Worm (Caenorhabditis elegans): Measurements from ENCODE around the gene F49H12.4.

The F49H12.4 gene

ce11 chrX:2048865-2049405, 30.7 kb upstream of the F49H12.4 start:
- TF ChIP-seq lsy-12 (tag; optimal IDR thresholded peaks at IDR 0.05) (no peak), snpc-4 (tag; optimal IDR thresholded peaks at IDR 0.05) (no peak), egl-27 (tag; optimal IDR thresholded peaks at IDR 0.05) (no peak), pha-4 (tag; optimal IDR thresholded peaks at IDR 0.05) (no peak), nfya-1 (tag; optimal IDR thresholded peaks at IDR 0.05; ENCODE audit: insufficient read depth) (no peak), unc-39 (tag; optimal IDR thresholded peaks at IDR 0.05) (no peak), ztf-11 (tag; optimal IDR thresholded peaks at IDR 0.05) (no peak), zag-1 (tag; optimal IDR thresholded peaks at IDR 0.05) (no peak), ztf-4 (tag; optimal IDR thresholded peaks at IDR 0.05) (no peak), lin-39 (tag; optimal IDR thresholded peaks at IDR 0.05) (no peak), fos-1 (tag; optimal IDR thresholded peaks at IDR 0.05) (no peak), skn-1 (tag; optimal IDR thresholded peaks at IDR 0.05) (no peak), ceh-82 (tag; optimal IDR thresholded peaks at IDR 0.05) (no peak), egl-5 (tag; optimal IDR thresholded peaks at IDR 0.05) (no peak)

DNA sequence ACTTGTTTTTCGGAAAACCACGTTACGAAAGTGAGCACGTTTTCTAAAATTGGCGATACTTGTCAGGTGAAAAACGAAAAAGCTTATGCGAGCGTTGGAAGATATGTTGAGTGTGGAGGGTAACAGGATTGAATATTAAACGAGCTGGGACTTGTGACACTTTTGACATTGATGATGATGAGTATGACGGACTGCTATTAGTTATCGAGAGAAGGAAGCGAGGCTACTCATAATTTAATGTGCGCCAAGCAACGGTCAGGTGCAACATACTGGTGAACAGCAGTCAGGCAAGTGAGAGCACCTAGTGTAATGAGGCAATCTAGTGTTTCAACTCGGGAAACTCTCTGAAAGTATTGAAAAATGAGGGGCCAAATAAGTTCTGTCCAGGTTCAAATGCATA, 29.4 kb upstream of the F49H12.4 start:
- TF ChIP-seq egl-27 (tag; optimal IDR thresholded peaks at IDR 0.05) (no peak), nhr-237 (tag; optimal IDR thresholded peaks at IDR 0.05) (no peak), ceh-16 (tag; optimal IDR thresholded peaks at IDR 0.05) (no peak), fkh-2 (tag; optimal IDR thresholded peaks at IDR 0.05) (no peak), ceh-28 (tag; optimal IDR thresholded peaks at IDR 0.05) (no peak), lsy-12 (tag; optimal IDR thresholded peaks at IDR 0.05) (no peak), fkh-10 (GFP tag; optimal IDR thresholded peaks at IDR 0.05) (no peak), nhr-43 (tag; optimal IDR thresholded peaks at IDR 0.05; ENCODE audit: poor library complexity, severe bottlenecking) (no peak), lin-15B (tag; optimal IDR thresholded peaks at IDR 0.05) (no peak), sea-2 (GFP tag; optimal IDR thresholded peaks at IDR 0.05) (no peak), nhr-67 (tag; optimal IDR thresholded peaks at IDR 0.05) (no peak), egl-5 (tag; optimal IDR thresholded peaks at IDR 0.05) (no peak), nfya-1 (tag; optimal IDR thresholded peaks at IDR 0.05; ENCODE audit: insufficient read depth) (no peak), R02D3.7 (tag; optimal IDR thresholded peaks at IDR 0.05) (no peak)

DNA sequence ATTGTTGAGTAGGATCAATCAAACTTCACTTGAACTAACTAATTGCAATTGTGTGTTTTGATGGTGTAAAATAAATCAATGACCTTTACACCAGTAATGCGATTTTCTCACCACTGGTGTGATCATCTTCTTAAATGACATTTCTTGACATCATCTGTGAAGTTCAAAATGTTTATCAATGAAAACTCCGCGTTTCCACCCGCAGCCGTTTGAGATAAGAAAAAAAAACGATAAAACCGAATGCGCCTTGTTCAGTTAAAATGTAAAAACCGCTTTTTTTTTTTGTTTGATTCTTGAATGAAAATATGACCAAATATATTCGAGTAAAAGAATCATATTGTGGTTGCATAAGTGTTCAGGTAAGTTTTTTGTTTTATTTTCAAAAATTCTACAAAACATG, 28.0 kb upstream of the F49H12.4 start, which contains the start of gene Y102A11A.1:
Y102A11A.1 (plus strand) TSS at position 223 of the 400 bp plus-strand sequence.
- TF ChIP-seq pqm-1 (tag; optimal IDR thresholded peaks at IDR 0.05): peak; percentile 46
- TF ChIP-seq elt-2 (tag; optimal IDR thresholded peaks at IDR 0.05): peak; percentile 67
- no peak for TF ChIP-seq zag-1 (tag; optimal IDR thresholded peaks at IDR 0.05)
- TF ChIP-seq jun-1 (tag; optimal IDR thresholded peaks at IDR 0.05): no peak

DNA sequence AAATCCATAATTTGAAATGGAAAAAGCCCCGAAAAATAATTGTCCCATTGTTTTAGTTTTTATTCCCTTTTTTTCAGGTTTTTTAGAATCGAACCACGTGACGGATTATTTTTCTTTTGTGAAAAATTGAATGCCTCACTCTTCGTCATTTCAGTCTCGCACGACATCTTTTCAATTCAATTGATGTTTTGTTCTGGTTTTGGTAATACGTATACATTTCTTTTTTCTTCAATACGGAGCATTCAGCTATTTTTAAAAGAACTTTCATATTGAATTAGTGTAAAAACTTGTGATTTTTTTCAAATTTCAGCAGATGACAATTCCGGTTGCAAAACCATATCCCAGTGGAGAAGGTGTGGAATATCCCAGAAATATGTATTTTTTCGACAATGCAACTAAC, 14.9 kb upstream of the F49H12.4 start, which contains the start of gene F49H12.7:
F49H12.7 (plus strand) TSS at position 301 of the 400 bp plus-strand sequence.
- TF ChIP-seq ceh-82 (tag; optimal IDR thresholded peaks at IDR 0.05) (no peak), elt-2 (tag; optimal IDR thresholded peaks at IDR 0.05) (no peak), sea-2 (GFP tag; optimal IDR thresholded peaks at IDR 0.05) (no peak), fos-1 (tag; optimal IDR thresholded peaks at IDR 0.05) (no peak), skn-1 (tag; optimal IDR thresholded peaks at IDR 0.05) (no peak), nhr-28 (tag; optimal IDR thresholded peaks at IDR 0.05) (no peak), ZK546.5 (tag; optimal IDR thresholded peaks at IDR 0.05) (no peak), lsy-12 (tag; optimal IDR thresholded peaks at IDR 0.05) (no peak), eor-1 (tag; optimal IDR thresholded peaks at IDR 0.05) (no peak), fkh-10 (GFP tag; optimal IDR thresholded peaks at IDR 0.05) (no peak), ceh-16 (tag; optimal IDR thresholded peaks at IDR 0.05) (no peak), daf-12 (tag; optimal IDR thresholded peaks at IDR 0.05) (no peak), nhr-12 (tag; optimal IDR thresholded peaks at IDR 0.05) (no peak), nhr-67 (tag; optimal IDR thresholded peaks at IDR 0.05) (no peak), unc-39 (tag; optimal IDR thresholded peaks at IDR 0.05) (no peak)

DNA sequence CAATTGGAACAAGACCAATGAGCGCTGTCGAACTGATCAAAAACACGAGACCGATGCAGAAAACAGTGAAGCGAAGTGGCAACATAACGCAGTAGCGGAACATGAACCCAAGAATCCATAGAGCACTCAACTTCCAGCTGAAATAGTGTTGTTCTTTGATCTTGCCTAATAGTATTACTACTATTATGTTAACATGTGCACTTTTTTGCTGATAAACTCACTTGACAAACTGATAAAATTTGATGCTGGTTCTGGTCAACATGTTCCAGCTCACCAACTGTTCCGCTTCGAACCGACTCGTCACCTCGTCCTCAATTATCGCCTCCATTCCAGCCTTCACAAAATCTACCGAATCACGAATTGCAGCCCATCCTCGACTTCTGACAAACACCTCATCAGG, 11.3 kb upstream of the F49H12.4 start:
- no peak for TF ChIP-seq nhr-11 (tag; optimal IDR thresholded peaks at IDR 0.05)
- no peak for TF ChIP-seq nhr-77 (tag; optimal IDR thresholded peaks at IDR 0.05)
- TF ChIP-seq jun-1 (tag; optimal IDR thresholded peaks at IDR 0.05): peak; percentile 58
- TF ChIP-seq pha-4 (tag; optimal IDR thresholded peaks at IDR 0.05): peak; percentile 66
- TF ChIP-seq elt-2 (tag; optimal IDR thresholded peaks at IDR 0.05): peak; percentile 80
- peak; percentile 90 for TF ChIP-seq pqm-1 (tag; optimal IDR thresholded peaks at IDR 0.05)

Data from whole organism, L3 larva.